Fruit fly (Drosophila melanogaster): Measurements from ENCODE around the gene CG15011.

The CG15011 gene

DNA sequence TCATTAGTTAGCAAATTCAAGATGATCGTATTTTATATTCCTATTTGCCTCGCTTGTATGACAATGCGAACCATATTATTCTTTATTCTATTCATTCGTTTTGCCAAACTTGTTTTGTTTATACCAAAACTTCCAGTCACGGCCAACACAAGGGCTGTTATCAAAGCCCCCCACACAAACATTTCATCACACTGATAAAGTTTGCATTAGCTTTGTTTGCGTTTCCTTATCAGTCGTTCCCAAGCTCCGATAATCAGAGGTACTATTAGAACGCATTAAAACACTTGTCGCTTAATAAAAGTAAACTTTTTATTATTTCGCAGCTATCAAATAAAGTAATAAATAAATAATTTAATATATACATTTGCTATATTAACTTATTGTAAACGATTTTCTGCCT, 34.8 kb upstream of the CG15011 start:
- TF ChIP-seq gl (tag; optimal IDR thresholded peaks at IDR 0.05): no peak
- no peak for TF ChIP-seq CG4496 (GFP tag; IDR thresholded peaks at IDR 0.05)
- no peak for TF ChIP-seq CG10348 (GFP tag; IDR thresholded peaks at IDR 0.05)
- TF ChIP-seq CG13204 (GFP tag; optimal IDR thresholded peaks at IDR 0.05): no peak
- no peak for TF ChIP-seq CG17806 (tag; optimal IDR thresholded peaks at IDR 0.05)
- no peak for TF ChIP-seq Pif1B (GFP tag; optimal IDR thresholded peaks at IDR 0.05)
- TF ChIP-seq fd96Ca (GFP tag; IDR thresholded peaks at IDR 0.05): no peak
- no peak for TF ChIP-seq CG8159 (tag; optimal IDR thresholded peaks at IDR 0.05)
- TF ChIP-seq CG32121 (GFP tag; IDR thresholded peaks at IDR 0.05): no peak
- no peak for TF ChIP-seq CG34367 (tag; optimal IDR thresholded peaks at IDR 0.05)
- TF ChIP-seq CG8301 (tag; optimal IDR thresholded peaks at IDR 0.05): no peak
- TF ChIP-seq D1 (tag; optimal IDR thresholded peaks at IDR 0.05): no peak
- no peak for TF ChIP-seq Snoo (tag; optimal IDR thresholded peaks at IDR 0.05)
- TF ChIP-seq Pif1A (GFP tag; optimal IDR thresholded peaks at IDR 0.05): no peak
- TF ChIP-seq rn (GFP tag; IDR thresholded peaks at IDR 0.05): no peak
- TF ChIP-seq EcR (GFP tag; optimal IDR thresholded peaks at IDR 0.05): no peak
- no peak for TF ChIP-seq Ets98B (GFP tag; IDR thresholded peaks at IDR 0.05)
- TF ChIP-seq CG12605 (GFP tag; IDR thresholded peaks at IDR 0.05): no peak
- TF ChIP-seq CG9948 (tag; optimal IDR thresholded peaks at IDR 0.05): no peak
- no peak for TF ChIP-seq CG15710 (tag; optimal IDR thresholded peaks at IDR 0.05)

DNA sequence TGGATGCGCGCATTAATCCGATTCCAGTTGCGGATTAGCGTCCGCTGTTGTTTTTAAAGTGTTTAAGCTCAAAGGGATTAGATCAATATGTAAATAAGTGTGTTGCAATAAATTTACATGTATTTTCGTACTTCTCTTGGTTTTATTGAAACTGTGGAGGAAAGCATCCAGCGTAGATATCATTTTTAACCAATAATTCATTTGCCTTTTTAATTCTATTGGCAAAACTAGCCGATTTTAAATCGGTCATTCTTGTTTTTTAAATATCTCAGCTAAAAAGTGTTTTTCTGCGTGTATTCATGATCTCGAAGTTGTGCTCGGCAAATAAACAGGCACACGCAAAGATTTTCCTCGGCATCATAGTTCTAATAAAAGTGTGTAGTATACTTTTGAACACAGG, 34.4 kb upstream of the CG15011 start:
- TF ChIP-seq CG4496 (GFP tag; IDR thresholded peaks at IDR 0.05) (0 out of 3 replicates have a peak, but pooled peaks have one; percentile 12), Ets98B (GFP tag; IDR thresholded peaks at IDR 0.05) (no peak)

DNA sequence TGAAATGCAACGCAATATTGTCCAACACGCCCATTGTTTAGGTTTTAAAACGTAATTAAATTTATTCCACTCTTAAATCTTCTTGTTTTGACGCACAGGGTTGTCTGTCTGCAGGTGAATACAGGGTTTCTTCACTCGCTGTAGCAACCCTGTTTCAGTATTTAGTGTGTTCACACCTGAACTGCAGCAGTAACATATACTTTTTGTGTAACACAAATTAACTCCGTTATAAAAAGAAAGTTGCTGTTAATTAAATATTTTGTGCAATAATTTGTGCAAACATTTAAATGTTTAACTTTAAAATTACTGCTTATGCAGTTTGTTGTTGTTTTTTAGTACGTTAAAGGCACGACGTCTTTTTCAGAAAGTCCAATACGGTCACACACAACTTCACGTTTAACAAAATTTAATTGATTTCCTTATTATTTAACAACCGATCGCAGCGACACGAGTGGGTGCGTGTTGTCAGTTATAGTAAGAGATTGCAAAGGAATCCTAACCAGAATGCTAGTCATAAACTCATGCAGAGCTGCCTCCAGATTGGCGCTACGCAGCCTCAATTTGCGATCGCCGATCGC, 33.3 kb upstream of the CG15011 start, which contains the start of the genes CG15012 and Fdx2:
Gene CG15012, minus strand, starts transcription at position 127 of the 578 bp plus-strand sequence.
Gene Fdx2, plus strand, starts transcription at position 363 of the 578 bp plus-strand sequence.
- TF ChIP-seq CG15710 (tag; optimal IDR thresholded peaks at IDR 0.05) (peak; percentile 16), fd96Ca (GFP tag; IDR thresholded peaks at IDR 0.05) (no peak), CG17806 (tag; optimal IDR thresholded peaks at IDR 0.05) (peak; percentile 7)

DNA sequence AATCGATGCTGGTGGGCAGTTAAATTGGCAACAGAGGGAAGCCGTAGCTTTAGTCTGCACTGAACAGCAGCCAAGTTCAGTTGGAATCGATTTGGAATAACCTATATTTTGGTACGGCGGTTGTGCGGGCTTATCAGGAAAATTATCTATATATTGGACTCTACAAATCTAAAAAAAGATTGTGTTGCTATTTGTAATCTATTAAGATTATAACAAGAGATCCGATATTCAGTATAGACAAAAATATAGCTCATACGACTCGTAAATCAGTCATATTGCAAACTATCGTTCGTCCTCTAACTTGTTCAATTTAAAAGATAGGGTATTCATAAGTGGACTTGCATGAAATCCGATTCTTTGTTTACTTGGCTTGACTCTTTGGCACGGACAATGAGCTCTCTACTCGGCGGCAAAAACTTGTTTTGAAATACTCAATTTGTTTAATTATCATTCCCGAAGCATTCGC, 29.7 kb upstream of the CG15011 start, which contains the start of gene Hexo1:
Gene Hexo1, plus strand, starts transcription at position 51 of the 466 bp plus-strand sequence.
- peak; percentile 68 for TF ChIP-seq CG8159 (tag; optimal IDR thresholded peaks at IDR 0.05)
- no peak for TF ChIP-seq Pif1A (GFP tag; optimal IDR thresholded peaks at IDR 0.05)
- peak; percentile 55 for TF ChIP-seq CG8301 (tag; optimal IDR thresholded peaks at IDR 0.05)
- TF ChIP-seq CG34367 (tag; optimal IDR thresholded peaks at IDR 0.05): peak; percentile 53
- TF ChIP-seq CG13204 (GFP tag; optimal IDR thresholded peaks at IDR 0.05): no peak
- TF ChIP-seq CG15710 (tag; optimal IDR thresholded peaks at IDR 0.05): peak; percentile 65
- 0 out of 3 replicates have a peak, but pooled peaks have one; percentile 30 for TF ChIP-seq CG4496 (GFP tag; IDR thresholded peaks at IDR 0.05)
- TF ChIP-seq Snoo (tag; optimal IDR thresholded peaks at IDR 0.05): peak; percentile 65
- peak; percentile 40 for TF ChIP-seq gl (tag; optimal IDR thresholded peaks at IDR 0.05)
- no peak for TF ChIP-seq Pif1B (GFP tag; optimal IDR thresholded peaks at IDR 0.05)
- TF ChIP-seq Ets98B (GFP tag; IDR thresholded peaks at IDR 0.05): peak; percentile 52
- TF ChIP-seq CG9948 (tag; optimal IDR thresholded peaks at IDR 0.05): peak; percentile 44
- peak; percentile 58; the same call in 1 of the 2 replicates for TF ChIP-seq CG12605 (GFP tag; IDR thresholded peaks at IDR 0.05)
- peak; percentile 95 for TF ChIP-seq EcR (GFP tag; optimal IDR thresholded peaks at IDR 0.05)
- peak; percentile 38; the same call in 1 of the 2 replicates for TF ChIP-seq CG32121 (GFP tag; IDR thresholded peaks at IDR 0.05)
- no peak for TF ChIP-seq rn (GFP tag; IDR thresholded peaks at IDR 0.05)
- peak; percentile 49 for TF ChIP-seq CG17806 (tag; optimal IDR thresholded peaks at IDR 0.05)

DNA sequence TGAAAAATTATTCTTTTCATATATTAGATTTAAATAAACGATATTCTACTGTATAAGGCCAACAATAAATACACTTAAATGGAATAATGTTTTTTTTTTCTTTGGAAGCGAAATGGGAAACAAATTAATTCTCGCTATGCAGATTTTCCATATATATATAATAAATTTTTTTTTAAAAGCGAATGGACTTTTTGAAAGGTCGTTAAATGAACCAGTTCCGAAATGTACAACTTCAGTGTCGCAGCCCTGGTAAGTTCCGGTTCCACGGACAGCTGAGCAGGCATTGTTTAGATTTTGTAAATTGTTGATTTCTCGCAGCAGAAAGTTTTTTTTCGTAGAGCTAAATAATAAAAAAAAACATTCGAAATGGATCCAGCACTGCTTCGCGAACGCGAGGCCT, 27.8 kb upstream of the CG15011 start, which contains the start of gene TfIIEbeta:
Gene TfIIEbeta, plus strand, starts transcription at position 255 of the 400 bp plus-strand sequence.
- TF ChIP-seq CG15710 (tag; optimal IDR thresholded peaks at IDR 0.05) (no peak), Pif1B (GFP tag; optimal IDR thresholded peaks at IDR 0.05) (no peak), CG17806 (tag; optimal IDR thresholded peaks at IDR 0.05) (peak; percentile 25), EcR (GFP tag; optimal IDR thresholded peaks at IDR 0.05) (peak; percentile 53), Ets98B (GFP tag; IDR thresholded peaks at IDR 0.05) (peak; percentile 65), CG34367 (tag; optimal IDR thresholded peaks at IDR 0.05) (no peak), Snoo (tag; optimal IDR thresholded peaks at IDR 0.05) (no peak), CG4496 (GFP tag; IDR thresholded peaks at IDR 0.05) (0 out of 3 replicates have a peak, but pooled peaks have one; percentile 29), CG32121 (GFP tag; IDR thresholded peaks at IDR 0.05) (peak; percentile 14; the same call in 1 of the 2 replicates), D1 (tag; optimal IDR thresholded peaks at IDR 0.05) (no peak), CG12605 (GFP tag; IDR thresholded peaks at IDR 0.05) (no peak)

DNA sequence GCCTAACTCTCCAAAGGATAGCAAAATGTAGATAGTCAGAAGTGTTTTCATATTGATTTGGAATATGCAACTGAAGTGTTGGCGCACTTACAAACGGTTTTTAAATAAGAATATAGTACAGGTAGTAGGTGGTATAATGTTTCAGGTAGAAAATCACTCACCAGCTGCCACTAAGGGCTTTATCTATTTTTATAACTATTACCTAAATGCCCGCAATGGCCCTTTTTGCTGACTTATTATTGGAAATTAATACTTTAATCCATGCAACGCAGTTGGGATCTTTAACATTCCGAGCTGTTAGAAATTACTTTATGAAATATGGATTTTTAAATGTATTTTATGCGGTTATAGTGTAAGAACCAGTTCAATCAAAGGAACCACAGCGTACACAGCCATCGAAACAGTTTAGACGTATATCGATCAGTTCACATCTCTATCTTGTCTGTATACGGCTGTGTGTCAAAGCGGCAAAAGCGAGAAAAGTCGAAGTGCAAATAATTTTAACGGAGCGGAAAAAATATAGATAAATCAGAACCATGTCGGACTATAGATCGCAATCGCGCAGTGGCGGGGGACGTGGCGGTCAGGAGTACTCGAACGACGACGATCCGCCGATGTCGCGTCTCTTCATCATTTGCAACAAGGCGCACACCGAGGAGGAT, 24.6 kb upstream of the CG15011 start, which contains the start of the genes srw and CG1316:
Gene srw, minus strand, starts transcription at position 51 of the 662 bp plus-strand sequence.
Gene CG1316, plus strand, starts transcription at position 424 of the 662 bp plus-strand sequence.
- TF ChIP-seq Pif1B (GFP tag; optimal IDR thresholded peaks at IDR 0.05): no peak
- no peak for TF ChIP-seq CG10348 (GFP tag; IDR thresholded peaks at IDR 0.05)
- peak; percentile 4 for TF ChIP-seq Snoo (tag; optimal IDR thresholded peaks at IDR 0.05)
- peak; percentile 11; the same call in 1 of the 3 replicates for TF ChIP-seq CG4496 (GFP tag; IDR thresholded peaks at IDR 0.05)
- TF ChIP-seq Ets98B (GFP tag; IDR thresholded peaks at IDR 0.05): no peak
- TF ChIP-seq fd96Ca (GFP tag; IDR thresholded peaks at IDR 0.05): no peak
- TF ChIP-seq CG8301 (tag; optimal IDR thresholded peaks at IDR 0.05): no peak

Measured in whole organism, pupa.